Worm (Caenorhabditis elegans): ENCODE data around the gene M03E7.1.

- no peak for TF ChIP-seq ztf-4 (tag; optimal IDR thresholded peaks at IDR 0.05)
- no peak for TF ChIP-seq unc-39 (tag; optimal IDR thresholded peaks at IDR 0.05)
Observed at ce11 chrV:5571691-5572090, 49.8 kb upstream of the M03E7.1 start.
